Worm (Caenorhabditis elegans) whole organism, L1 larva: ENCODE results near the gene C15H11.1.

Experiments
- aly-2 ChIP-seq: fragments of 150-350 bp; optimal IDR thresholded peaks from 2 replicates; lab custom pipeline; 2014; ENCODE audit warnings: missing biosample characterization, missing genetic modification characterization
- ama-1 ChIP-seq: fragments of 150-350 bp; optimal IDR thresholded peaks from 2 replicates; lab custom pipeline; 2014
- ceh-82 ChIP-seq, 3 experiments: fragments of 150-350 bp in 1 of 3; sonication (generic microtip) in 2 of 3; optimal IDR thresholded peaks; 2 replicates each; lab custom pipeline; 2014 to 2017; ENCODE audit warnings: missing biosample characterization in 3 of 3, missing genetic modification characterization in 3 of 3
- elt-3 ChIP-seq, 6 experiments: fragments of 150-350 bp in 1 of 6; sonication (generic microtip); optimal IDR thresholded peaks; 2 replicates each; lab custom pipeline; 2017 to 2018; ENCODE audit warnings: missing biosample characterization in 6 of 6, missing genetic modification characterization in 6 of 6, inconsistent platforms in 1 of 6
- lin-13 ChIP-seq: fragments of 150-350 bp; optimal IDR thresholded peaks from 2 replicates; lab custom pipeline; 2014; ENCODE audit warnings: missing biosample characterization, missing genetic modification reagents, missing genetic modification characterization
- mdl-1 ChIP-seq, 2 experiments: fragments of 150-350 bp; optimal IDR thresholded peaks; 2 replicates each; lab custom pipeline; 2014 to 2017; ENCODE audit warnings: missing biosample characterization in 2 of 2, missing genetic modification characterization in 2 of 2, inconsistent platforms in 1 of 2
- mep-1 ChIP-seq: fragments of 150-350 bp; optimal IDR thresholded peaks from 2 replicates; lab custom pipeline; 2014; ENCODE audit warnings: missing biosample characterization, missing genetic modification characterization
- nhr-12 ChIP-seq: sonication (generic microtip); optimal IDR thresholded peaks from 2 replicates; lab custom pipeline; 2017; ENCODE audit warnings: missing biosample characterization, missing genetic modification characterization
- pqm-1 ChIP-seq: sonication (generic microtip); optimal IDR thresholded peaks from 3 replicates; lab custom pipeline; 2017; ENCODE audit warnings: missing biosample characterization, missing genetic modification characterization
- skn-1 ChIP-seq: fragments of 150-350 bp; optimal IDR thresholded peaks from 2 replicates; lab custom pipeline; 2014; ENCODE audit warnings: missing biosample characterization, missing genetic modification characterization
- snu-23 ChIP-seq: sonication (generic microtip); optimal IDR thresholded peaks from 2 replicates; lab custom pipeline; 2016; ENCODE audit warnings: missing genetic modification characterization, missing compliant biosample characterization
- unc-130 ChIP-seq: fragments of 150-350 bp; optimal IDR thresholded peaks from 2 replicates; lab custom pipeline; 2017; ENCODE audit warnings: missing biosample characterization, missing genetic modification characterization, inconsistent platforms

DNA sequence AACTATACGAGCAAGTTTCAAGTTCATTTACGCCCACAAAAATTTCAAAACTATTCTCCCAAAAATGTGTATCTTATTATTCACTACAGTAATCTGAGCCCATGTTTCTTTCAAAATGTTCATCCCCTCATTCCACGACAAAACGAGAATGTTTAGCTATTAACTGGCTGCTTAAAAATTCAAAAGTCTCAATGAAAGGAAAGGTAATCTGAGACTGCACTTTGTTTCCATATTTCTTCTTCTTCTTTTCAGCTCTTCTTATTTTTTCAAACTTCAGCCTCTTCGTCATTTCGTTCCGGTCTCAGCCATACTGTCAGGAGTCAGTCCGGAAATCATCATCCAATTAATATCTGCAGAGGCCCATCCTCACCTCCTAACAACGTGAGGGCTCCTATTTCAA is 20.8 kb upstream of the C15H11.1 start, which contains the start of gene unc-39:
- TF ChIP-seq nhr-12 (tag; lab: Kevin White, UChicago): no peak
- no peak for TF ChIP-seq ceh-82 (tag; optimal IDR thresholded peaks at IDR 0.05; lab: Kevin White, UChicago)
- no peak for TF ChIP-seq mep-1 (tag; lab: Kevin White, UChicago)
- no peak for TF ChIP-seq aly-2
- TF ChIP-seq lin-13 (GFP tag; lab: Kevin White, UChicago): no peak
- TF ChIP-seq unc-130 (tag; lab: Kevin White, UChicago): no peak
- no peak for TF ChIP-seq snu-23 (GFP tag; lab: Kevin White, UChicago)
- TF ChIP-seq ama-1 (lab: Kevin White, UChicago): no peak
- no peak for TF ChIP-seq elt-3 (tag; optimal IDR thresholded peaks at IDR 0.05; lab: Kevin White, UChicago)
- TF ChIP-seq skn-1: no peak
- no peak for TF ChIP-seq pqm-1 (tag; lab: Kevin White, UChicago)
- TF ChIP-seq mdl-1 (tag; optimal IDR thresholded peaks at IDR 0.05; lab: Kevin White, UChicago): no peak
